Fruit fly (Drosophila melanogaster) whole organism, embryonic: ENCODE data around the gene CG33325.

Experiments used
- Antp ChIP-seq: fragments of 200-800 bp; sonication (Bioruptor generic); optimal IDR thresholded peaks from 3 replicates; lab custom pipeline; 2016; ENCODE audit warnings: missing biosample characterization, missing genetic modification characterization
- Atf3 ChIP-seq: fragments of 200-800 bp; sonication (Bioruptor generic); optimal IDR thresholded peaks from 3 replicates; lab custom pipeline; 2016; ENCODE audit warnings: missing biosample characterization, missing genetic modification characterization
- Atf6 ChIP-seq: fragments of 200-800 bp; sonication (Bioruptor generic); IDR thresholded peaks from 2 replicates; pipeline ENCODE4 v1.3.6; 2022; ENCODE audit warnings: missing biosample characterization, missing genetic modification characterization
- B-H1 ChIP-seq: fragments of 200-800 bp; sonication (Bioruptor generic); IDR thresholded peaks from 3 replicates; pipeline ENCODE4 v1.3.6; 2022; ENCODE audit warnings: missing biosample characterization, missing genetic modification characterization
- Bteb2 ChIP-seq: fragments of 200-800 bp; sonication (Bioruptor generic); optimal IDR thresholded peaks from 2 replicates; lab custom pipeline; 2016; ENCODE audit warnings: missing biosample characterization, missing genetic modification characterization
- CG10147 ChIP-seq: fragments of 200-800 bp; sonication (Bioruptor generic); optimal IDR thresholded peaks from 2 replicates; lab custom pipeline; 2019; ENCODE audit warnings: missing biosample characterization, mild to moderate bottlenecking, missing genetic modification characterization, moderate library complexity
- CG11398 ChIP-seq: fragments of 200-800 bp; sonication (Bioruptor generic); optimal IDR thresholded peaks from 2 replicates; lab custom pipeline; 2016; ENCODE audit warnings: missing biosample characterization, missing genetic modification characterization
- CG11560 ChIP-seq: fragments of 200-800 bp; sonication (Bioruptor generic); IDR thresholded peaks from 3 replicates; pipeline ENCODE4 v1.3.6; 2022; ENCODE audit warnings: missing biosample characterization, missing genetic modification characterization
- CG11696 ChIP-seq: fragments of 200-800 bp; sonication (Bioruptor generic); IDR thresholded peaks from 2 replicates; pipeline ENCODE4 v1.3.6; 2022; ENCODE audit warnings: missing biosample characterization, missing genetic modification characterization
- CG12104 ChIP-seq: fragments of 200-800 bp; sonication (Bioruptor generic); optimal IDR thresholded peaks from 3 replicates; lab custom pipeline; 2016; ENCODE audit warnings: missing biosample characterization, missing genetic modification characterization
- CG17829 ChIP-seq: fragments of 200-800 bp; optimal IDR thresholded peaks from 2 replicates; lab custom pipeline; 2019; ENCODE audit warnings: missing biosample characterization, mild to moderate bottlenecking, missing genetic modification characterization, moderate library complexity
- CG18476 ChIP-seq: fragments of 200-800 bp; sonication (Bioruptor generic); optimal IDR thresholded peaks from 2 replicates; lab custom pipeline; 2016; ENCODE audit warnings: missing biosample characterization, mild to moderate bottlenecking, missing genetic modification characterization
- CG18619 ChIP-seq: fragments of 200-800 bp; sonication (Bioruptor generic); optimal IDR thresholded peaks from 3 replicates; lab custom pipeline; 2017; ENCODE audit warnings: missing biosample characterization, mild to moderate bottlenecking, missing genetic modification characterization
- CG3065 ChIP-seq: fragments of 200-800 bp; sonication (Bioruptor generic); optimal IDR thresholded peaks from 2 replicates; lab custom pipeline; 2016; ENCODE audit warnings: missing biosample characterization, missing genetic modification characterization
- CG3995 ChIP-seq: fragments of 200-800 bp; sonication (Bioruptor generic); optimal IDR thresholded peaks from 3 replicates; lab custom pipeline; 2016; ENCODE audit warnings: missing biosample characterization, missing genetic modification characterization
- CG42726 ChIP-seq: fragments of 200-800 bp; sonication (Bioruptor generic); IDR thresholded peaks from 2 replicates; pipeline ENCODE4 v1.3.6; 2022; ENCODE audit warnings: missing biosample characterization, missing genetic modification characterization; ENCODE audit not compliant: partially characterized antibody
- CG4820 ChIP-seq: fragments of 200-800 bp; sonication (Bioruptor generic); optimal IDR thresholded peaks from 3 replicates; lab custom pipeline; 2016; ENCODE audit warnings: missing biosample characterization, missing genetic modification characterization
- CG6683 ChIP-seq: fragments of 200-800 bp; sonication (Bioruptor generic); optimal IDR thresholded peaks from 2 replicates; lab custom pipeline; 2017; ENCODE audit warnings: missing biosample characterization, mild to moderate bottlenecking, missing genetic modification characterization, missing genetic modification reagents
- CG6813 ChIP-seq: fragments of 200-800 bp; sonication (Bioruptor generic); optimal IDR thresholded peaks from 2 replicates; lab custom pipeline; 2017; ENCODE audit warnings: missing biosample characterization, missing genetic modification characterization, mild to moderate bottlenecking, moderate library complexity, missing genetic modification reagents
- CG7271 ChIP-seq: fragments of 200-800 bp; sonication (Bioruptor generic); optimal IDR thresholded peaks from 2 replicates; lab custom pipeline; 2018; ENCODE audit warnings: missing biosample characterization, mild to moderate bottlenecking, missing genetic modification characterization, moderate library complexity
- Ets65A ChIP-seq: fragments of 200-800 bp; sonication (Bioruptor generic); peaks from one replicate; lab custom pipeline; 2016; ENCODE audit warnings: missing biosample characterization, missing genetic modification characterization
- HLH3B ChIP-seq: fragments of 200-800 bp; sonication (Bioruptor generic); IDR thresholded peaks from 2 replicates; pipeline ENCODE4 v1.3.6; 2022; ENCODE audit warnings: missing biosample characterization, missing genetic modification characterization
- Mad ChIP-seq: fragments of 200-800 bp; sonication (Bioruptor generic); optimal IDR thresholded peaks from 2 replicates; lab custom pipeline; 2016; ENCODE audit warnings: missing biosample characterization, missing genetic modification characterization
- Six4 ChIP-seq: fragments of 200-800 bp; sonication (Bioruptor generic); optimal IDR thresholded peaks from 2 replicates; lab custom pipeline; 2016; ENCODE audit warnings: missing biosample characterization, missing genetic modification characterization
- Xrp1 ChIP-seq: fragments of 200-800 bp; sonication (Bioruptor generic); IDR thresholded peaks from 2 replicates; pipeline ENCODE4 v1.3.6; 2022; ENCODE audit warnings: missing biosample characterization, missing genetic modification characterization
- aop ChIP-seq: fragments of 200-800 bp; sonication (Bioruptor generic); IDR thresholded peaks from 2 replicates; pipeline ENCODE4 v1.3.6; 2022; ENCODE audit warnings: missing biosample characterization, missing genetic modification characterization
- btn ChIP-seq: fragments of 200-800 bp; sonication (Bioruptor generic); optimal IDR thresholded peaks from 2 replicates; lab custom pipeline; 2016; ENCODE audit warnings: missing biosample characterization, missing genetic modification characterization
- cad ChIP-seq: fragments of >200 bp; optimal IDR thresholded peaks from 2 replicates; lab custom pipeline; 2017; ENCODE audit warnings: missing biosample characterization, missing genetic modification characterization
- cas ChIP-seq: fragments of 200-800 bp; sonication (Bioruptor generic); IDR thresholded peaks from 2 replicates; pipeline ENCODE4 v1.3.6; 2022; ENCODE audit warnings: missing biosample characterization, missing genetic modification characterization
- corto ChIP-seq: fragments of 200-800 bp; sonication (Bioruptor generic); optimal IDR thresholded peaks from 2 replicates; lab custom pipeline; 2016; ENCODE audit warnings: missing biosample characterization, mild to moderate bottlenecking, missing genetic modification characterization, moderate library complexity
- cwo ChIP-seq: fragments of 200-800 bp; sonication (Bioruptor generic); optimal IDR thresholded peaks from 3 replicates; lab custom pipeline; 2017; ENCODE audit warnings: missing biosample characterization, missing genetic modification characterization, mild to moderate bottlenecking, moderate library complexity, missing genetic modification reagents
- dati ChIP-seq: fragments of 200-800 bp; sonication (Bioruptor generic); IDR thresholded peaks from 2 replicates; pipeline ENCODE4 v1.3.6; 2022; ENCODE audit warnings: missing biosample characterization, missing genetic modification characterization
- ems ChIP-seq: fragments of 200-800 bp; sonication (Bioruptor generic); optimal IDR thresholded peaks from 3 replicates; lab custom pipeline; 2016; ENCODE audit warnings: missing biosample characterization, missing genetic modification characterization
- eyg ChIP-seq: fragments of 200-800 bp; sonication (Bioruptor generic); optimal IDR thresholded peaks from 3 replicates; lab custom pipeline; 2016; ENCODE audit warnings: missing biosample characterization, missing genetic modification characterization
- gce ChIP-seq: fragments of 200-800 bp; sonication (Bioruptor generic); IDR thresholded peaks from 3 replicates; pipeline ENCODE4 v1.3.6; 2022; ENCODE audit warnings: missing biosample characterization, missing genetic modification characterization
- gem ChIP-seq: fragments of 200-800 bp; sonication (Bioruptor generic); optimal IDR thresholded peaks from 2 replicates; lab custom pipeline; 2019; ENCODE audit warnings: missing biosample characterization, mild to moderate bottlenecking, missing genetic modification characterization, moderate library complexity
- gsb ChIP-seq: fragments of 200-800 bp; sonication (Bioruptor generic); IDR thresholded peaks from 2 replicates; pipeline ENCODE4 v1.3.6; 2022; ENCODE audit warnings: missing biosample characterization, missing genetic modification characterization
- hkb ChIP-seq, 2 experiments: fragments of 200-800 bp in 1 of 2; fragments of >200 bp in 1 of 2; sonication (Bioruptor generic) in 1 of 2; IDR thresholded peaks in 1 of 2; optimal IDR thresholded peaks in 1 of 2; 2 replicates each; pipeline versions ENCODE4 v1.3.6 to Lab custom; 2017 to 2022; ENCODE audit warnings: missing biosample characterization in 1 of 2, missing genetic modification characterization in 1 of 2
- lab ChIP-seq: fragments of 200-800 bp; sonication (Bioruptor generic); optimal IDR thresholded peaks from 3 replicates; lab custom pipeline; 2017; ENCODE audit warnings: missing biosample characterization, missing genetic modification characterization, mild to moderate bottlenecking, moderate library complexity, missing genetic modification reagents
- lov ChIP-seq, 2 experiments: fragments of 200-800 bp in 1 of 2; fragments of >200 bp in 1 of 2; sonication (Bioruptor generic) in 1 of 2; IDR thresholded peaks in 1 of 2; optimal IDR thresholded peaks in 1 of 2; 2 replicates in 1 of 2; 3 replicates in 1 of 2; pipeline versions ENCODE4 v1.3.6 to Lab custom; 2017 to 2022; ENCODE audit warnings: missing biosample characterization in 1 of 2, missing genetic modification characterization in 1 of 2
- pfk ChIP-seq: fragments of 200-800 bp; sonication (Bioruptor generic); optimal IDR thresholded peaks from 2 replicates; lab custom pipeline; 2018; ENCODE audit warnings: missing biosample characterization, mild to moderate bottlenecking, missing genetic modification characterization, moderate library complexity
- pnt ChIP-seq: fragments of 200-800 bp; sonication (Bioruptor generic); optimal IDR thresholded peaks from 3 replicates; lab custom pipeline; 2016; ENCODE audit warnings: missing biosample characterization, missing genetic modification characterization
- ranshi ChIP-seq: fragments of 200-800 bp; sonication (Bioruptor generic); IDR thresholded peaks from 2 replicates; pipeline ENCODE4 v1.3.6; 2022; ENCODE audit warnings: missing biosample characterization, missing genetic modification characterization
- shn ChIP-seq: fragments of 200-800 bp; sonication (Bioruptor generic); optimal IDR thresholded peaks from 3 replicates; lab custom pipeline; 2016; ENCODE audit warnings: missing biosample characterization, missing genetic modification characterization
- sima ChIP-seq: fragments of 200-800 bp; sonication (Bioruptor generic); optimal IDR thresholded peaks from 2 replicates; lab custom pipeline; 2016; ENCODE audit warnings: missing biosample characterization, missing genetic modification characterization
- sisA ChIP-seq: fragments of 200-800 bp; sonication (Bioruptor generic); IDR thresholded peaks from 2 replicates; pipeline ENCODE4 v1.3.6; 2022; ENCODE audit warnings: missing biosample characterization, missing genetic modification characterization
- stwl ChIP-seq: fragments of 200-800 bp; sonication (Bioruptor generic); optimal IDR thresholded peaks from 3 replicates; lab custom pipeline; 2018; ENCODE audit warnings: missing biosample characterization, mild to moderate bottlenecking, missing genetic modification characterization, moderate library complexity
- tup ChIP-seq: fragments of 200-800 bp; sonication (Bioruptor generic); optimal IDR thresholded peaks from 2 replicates; lab custom pipeline; 2016; ENCODE audit warnings: missing biosample characterization, mild to moderate bottlenecking, missing genetic modification characterization, moderate library complexity
- zen ChIP-seq: fragments of 200-800 bp; sonication (Bioruptor generic); optimal IDR thresholded peaks from 3 replicates; lab custom pipeline; 2018; ENCODE audit warnings: missing biosample characterization, mild to moderate bottlenecking, missing genetic modification characterization, moderate library complexity
- zen2 ChIP-seq: fragments of 200-800 bp; sonication (Bioruptor generic); IDR thresholded peaks from 3 replicates; pipeline ENCODE4 v1.3.6; 2022; ENCODE audit warnings: missing biosample characterization, missing genetic modification characterization; ENCODE audit not compliant: partially characterized antibody

Gene CG33325

DNA sequence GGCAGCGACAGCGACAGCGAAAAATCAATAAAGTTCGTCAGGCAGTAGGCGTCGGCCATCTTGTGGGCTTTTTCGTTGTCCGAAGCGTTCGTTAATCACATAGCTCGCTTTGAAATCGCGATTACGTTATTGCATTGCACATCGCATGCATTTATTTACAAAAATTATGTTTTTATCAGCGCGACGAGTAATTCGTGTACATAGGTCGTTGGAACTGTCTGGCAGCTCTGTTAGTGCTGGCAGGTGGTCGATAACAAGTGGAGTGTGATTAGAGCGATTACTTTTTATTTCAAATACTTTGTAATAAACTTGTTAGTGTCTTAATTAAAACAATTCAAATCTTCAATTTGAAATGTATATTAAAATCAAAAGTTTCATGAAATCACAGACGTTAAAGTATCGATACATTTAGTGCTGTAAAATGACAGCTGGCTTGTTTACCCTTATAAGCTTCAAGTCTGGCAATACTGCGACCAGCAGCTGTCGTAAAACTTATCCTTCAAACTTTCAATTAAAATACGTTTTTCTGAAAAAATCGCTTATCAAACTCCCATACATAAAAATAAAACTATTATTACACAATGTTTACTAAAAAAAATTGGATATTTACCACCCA is 16.1 kb downstream of the CG33325 start, which contains the start of gene CG8032 (continued):
- no peak for TF ChIP-seq CG6813 (GFP tag; lab: Kevin White, UChicago)
- TF ChIP-seq dati (GFP tag; lab: Robert Waterston, UW), result no peak
- TF ChIP-seq ranshi (GFP tag; lab: Robert Waterston, UW), result no peak; the same call in 1 of the 2 replicates
- TF ChIP-seq pfk (GFP tag; lab: Kevin White, UChicago), result no peak
- no peak for TF ChIP-seq cad (GFP tag; lab: Kevin White, UChicago)
- TF ChIP-seq ems (GFP tag; lab: Kevin White, UChicago), result peak; percentile 44
- TF ChIP-seq CG4820 (GFP tag; lab: Kevin White, UChicago), result peak; percentile 44
- TF ChIP-seq CG11696 (GFP tag; lab: Robert Waterston, UW), result no peak
- TF ChIP-seq CG18619 (GFP tag; lab: Kevin White, UChicago), result peak; percentile 22
- TF ChIP-seq CG18476, result peak; percentile 36
- TF ChIP-seq Antp (GFP tag; lab: Kevin White, UChicago), result peak; percentile 59
- TF ChIP-seq pnt (GFP tag; lab: Kevin White, UChicago), result peak; percentile 34
- peak; percentile 65 for TF ChIP-seq stwl
- TF ChIP-seq lab, result peak; percentile 33
- peak; percentile 39; the same call in 1 of the 2 replicates for TF ChIP-seq Atf6
- no peak for TF ChIP-seq cwo (GFP tag; lab: Kevin White, UChicago)
- peak; percentile 51 for TF ChIP-seq gem
- TF ChIP-seq CG12104 (GFP tag; lab: Kevin White, UChicago), result no peak
- no peak for TF ChIP-seq sisA (GFP tag; lab: Robert Waterston, UW)
- no peak for TF ChIP-seq gsb (GFP tag; lab: Robert Waterston, UW)
- no peak for TF ChIP-seq CG6683
- no peak for TF ChIP-seq corto (GFP tag; lab: Kevin White, UChicago)
- no peak for TF ChIP-seq lov (optimal IDR thresholded peaks at IDR 0.05; lab: Kevin White, UChicago)
- TF ChIP-seq lov (GFP tag; IDR thresholded peaks at IDR 0.05; lab: Robert Waterston, UW), result no peak
- TF ChIP-seq Ets65A (GFP tag; lab: Kevin White, UChicago), result peak; percentile 94
- no peak for TF ChIP-seq HLH3B (GFP tag; lab: Robert Waterston, UW)
- TF ChIP-seq gce (GFP tag; lab: Robert Waterston, UW), result no peak
- no peak for TF ChIP-seq sima (GFP tag; lab: Kevin White, UChicago)
- peak; percentile 13; the same call in 1 of the 2 replicates for TF ChIP-seq Xrp1 (GFP tag; lab: Robert Waterston, UW)
- TF ChIP-seq Bteb2 (GFP tag; lab: Kevin White, UChicago), result peak; percentile 31
- TF ChIP-seq CG10147, result no peak
- no peak for TF ChIP-seq btn (GFP tag; lab: Kevin White, UChicago)
- TF ChIP-seq CG11560 (tag; lab: Robert Waterston, UW), result no peak
- TF ChIP-seq CG3065 (GFP tag; lab: Kevin White, UChicago), result no peak
- TF ChIP-seq eyg, result peak; percentile 31
- TF ChIP-seq Mad, result peak; percentile 54
- TF ChIP-seq CG11398 (GFP tag; lab: Kevin White, UChicago), result no peak
- no peak for TF ChIP-seq aop (GFP tag; lab: Robert Waterston, UW)
- TF ChIP-seq cas (GFP tag; lab: Robert Waterston, UW), result no peak
- peak; percentile 37 for TF ChIP-seq zen (tag; lab: Kevin White, UChicago)
- 0 out of 3 replicates have a peak, but pooled peaks have one; percentile 31 for TF ChIP-seq zen2 (GFP tag; lab: Robert Waterston, UW)
- peak; percentile 70 for TF ChIP-seq CG3995
- no peak for TF ChIP-seq B-H1 (GFP tag; lab: Robert Waterston, UW)
- TF ChIP-seq Atf3 (GFP tag; lab: Kevin White, UChicago), result peak; percentile 13
- TF ChIP-seq CG17829 (tag; lab: Kevin White, UChicago), result peak; percentile 52
- no peak for TF ChIP-seq CG7271 (tag; lab: Kevin White, UChicago)
- TF ChIP-seq tup (GFP tag; lab: Kevin White, UChicago), result no peak
- no peak for TF ChIP-seq CG42726 (GFP tag; lab: Robert Waterston, UW)
- TF ChIP-seq shn (GFP tag; lab: Kevin White, UChicago), result peak; percentile 36
- TF ChIP-seq Six4 (GFP tag; lab: Kevin White, UChicago), result peak; percentile 4
- TF ChIP-seq hkb (optimal IDR thresholded peaks at IDR 0.05; lab: Kevin White, UChicago), result no peak
- 0 out of 2 replicates have a peak, but pooled peaks have one; percentile 15 for TF ChIP-seq hkb (GFP tag; IDR thresholded peaks at IDR 0.05; lab: Robert Waterston, UW)
